Fruit fly (Drosophila melanogaster) whole organism, embryonic: ENCODE data around the gene Pgant8.

Experiments used
- ATbp ChIP-seq: fragments of 200-800 bp; sonication (Bioruptor generic); optimal IDR thresholded peaks from 2 replicates; lab custom pipeline; 2017; ENCODE audit warnings: missing biosample characterization, mild to moderate bottlenecking, missing genetic modification characterization, missing genetic modification reagents
- Atf-2 ChIP-seq: fragments of 200-800 bp; sonication (Bioruptor generic); optimal IDR thresholded peaks from 2 replicates; lab custom pipeline; 2016; ENCODE audit warnings: missing biosample characterization, missing genetic modification characterization
- B-H2 ChIP-seq: fragments of 200-800 bp; sonication (Bioruptor generic); optimal IDR thresholded peaks from 2 replicates; lab custom pipeline; 2018; ENCODE audit warnings: missing biosample characterization, mild to moderate bottlenecking, missing genetic modification characterization
- Bgb ChIP-seq: fragments of 200-800 bp; sonication (Bioruptor generic); IDR thresholded peaks from 2 replicates; pipeline ENCODE4 v1.3.6; 2022; ENCODE audit warnings: missing biosample characterization, missing genetic modification characterization; ENCODE audit not compliant: partially characterized antibody
- Bteb2 ChIP-seq: fragments of 200-800 bp; sonication (Bioruptor generic); optimal IDR thresholded peaks from 2 replicates; lab custom pipeline; 2016; ENCODE audit warnings: missing biosample characterization, missing genetic modification characterization
- CG1024 ChIP-seq: fragments of 200-800 bp; sonication (Bioruptor generic); IDR thresholded peaks from 2 replicates; pipeline ENCODE4 v1.3.6; 2022; ENCODE audit warnings: missing biosample characterization, missing genetic modification characterization
- CG12236 ChIP-seq: fragments of 200-800 bp; sonication (Bioruptor generic); optimal IDR thresholded peaks from 2 replicates; lab custom pipeline; 2016; ENCODE audit warnings: missing biosample characterization, missing genetic modification characterization
- CG12299 ChIP-seq: fragments of 200-800 bp; sonication (Bioruptor generic); optimal IDR thresholded peaks from 2 replicates; lab custom pipeline; 2018; ENCODE audit warnings: missing biosample characterization, mild to moderate bottlenecking, missing genetic modification characterization
- CG13287 ChIP-seq: fragments of 200-800 bp; sonication (Bioruptor generic); IDR thresholded peaks from 2 replicates; pipeline ENCODE4 v1.3.6; 2022; ENCODE audit warnings: missing biosample characterization, missing genetic modification characterization; ENCODE audit not compliant: partially characterized antibody
- CG13894 ChIP-seq: fragments of 200-800 bp; sonication (Bioruptor generic); optimal IDR thresholded peaks from 3 replicates; lab custom pipeline; 2018; ENCODE audit warnings: missing biosample characterization, mild to moderate bottlenecking, missing genetic modification characterization, moderate library complexity
- CG17568 ChIP-seq: fragments of 200-800 bp; sonication (Bioruptor generic); optimal IDR thresholded peaks from 2 replicates; lab custom pipeline; 2018; ENCODE audit warnings: missing biosample characterization, mild to moderate bottlenecking, missing genetic modification characterization, moderate library complexity
- CG17912 ChIP-seq: fragments of 200-800 bp; sonication (Bioruptor generic); optimal IDR thresholded peaks from 2 replicates; lab custom pipeline; 2018; ENCODE audit warnings: missing biosample characterization, mild to moderate bottlenecking, missing genetic modification characterization
- CG1792 ChIP-seq: fragments of 200-800 bp; sonication (Bioruptor generic); optimal IDR thresholded peaks from 2 replicates; lab custom pipeline; 2016; ENCODE audit warnings: missing biosample characterization, missing genetic modification characterization
- CG18599 ChIP-seq: fragments of 200-800 bp; sonication (Bioruptor generic); optimal IDR thresholded peaks from 3 replicates; lab custom pipeline; 2017; ENCODE audit warnings: missing biosample characterization, missing genetic modification characterization, mild to moderate bottlenecking, moderate library complexity, missing genetic modification reagents
- CG30403 ChIP-seq: fragments of 200-800 bp; sonication (Bioruptor generic); optimal IDR thresholded peaks from 3 replicates; lab custom pipeline; 2016; ENCODE audit warnings: missing biosample characterization, missing genetic modification characterization
- CG31441 ChIP-seq: fragments of 200-800 bp; sonication (Bioruptor generic); IDR thresholded peaks from 2 replicates; pipeline ENCODE4 v1.3.6; 2022; ENCODE audit warnings: missing biosample characterization, missing genetic modification characterization
- CG33557 ChIP-seq: fragments of 200-800 bp; sonication (Bioruptor generic); optimal IDR thresholded peaks from 2 replicates; lab custom pipeline; 2019; ENCODE audit warnings: missing biosample characterization, mild to moderate bottlenecking, missing genetic modification characterization, moderate library complexity
- CG4282 ChIP-seq: fragments of 200-800 bp; sonication (Bioruptor generic); optimal IDR thresholded peaks from 2 replicates; lab custom pipeline; 2016; ENCODE audit warnings: missing biosample characterization, missing genetic modification characterization
- CTCF ChIP-seq: fragments of 200-800 bp; sonication (Bioruptor generic); optimal IDR thresholded peaks from 2 replicates; lab custom pipeline; 2017; ENCODE audit warnings: missing biosample characterization, mild to moderate bottlenecking, missing genetic modification characterization, moderate library complexity
- CoRest ChIP-seq: fragments of 200-800 bp; sonication (Bioruptor generic); optimal IDR thresholded peaks from 3 replicates; lab custom pipeline; 2018; ENCODE audit warnings: missing biosample characterization, mild to moderate bottlenecking, missing genetic modification characterization, moderate library complexity
- CrebB ChIP-seq: fragments of 200-800 bp; sonication (Bioruptor generic); optimal IDR thresholded peaks from 3 replicates; lab custom pipeline; 2018; ENCODE audit warnings: missing biosample characterization, mild to moderate bottlenecking, missing genetic modification characterization
- Dek ChIP-seq: fragments of 200-800 bp; sonication (Bioruptor generic); optimal IDR thresholded peaks from 3 replicates; lab custom pipeline; 2019; ENCODE audit warnings: missing biosample characterization, mild to moderate bottlenecking, missing genetic modification characterization, moderate library complexity
- Dip3 ChIP-seq: fragments of 200-800 bp; sonication (Bioruptor generic); optimal IDR thresholded peaks from 3 replicates; lab custom pipeline; 2016; ENCODE audit warnings: missing biosample characterization, missing genetic modification characterization
- Hmx ChIP-seq: fragments of 200-800 bp; sonication (Bioruptor generic); optimal IDR thresholded peaks from 2 replicates; lab custom pipeline; 2016; ENCODE audit warnings: missing biosample characterization, missing genetic modification characterization
- Hr3 ChIP-seq: fragments of 200-800 bp; sonication (Bioruptor generic); optimal IDR thresholded peaks from 3 replicates; lab custom pipeline; 2016; ENCODE audit warnings: missing biosample characterization, missing genetic modification characterization
- Kr ChIP-seq: fragments of 200-800 bp; sonication (Bioruptor generic); optimal IDR thresholded peaks from 2 replicates; lab custom pipeline; 2017; ENCODE audit warnings: missing biosample characterization, mild to moderate bottlenecking, missing genetic modification characterization
- Lhr ChIP-seq: fragments of 200-800 bp; sonication (Bioruptor generic); optimal IDR thresholded peaks from 3 replicates; lab custom pipeline; 2017; ENCODE audit warnings: mild to moderate bottlenecking, missing biosample characterization, missing genetic modification reagents, missing genetic modification characterization
- Lpt ChIP-seq: fragments of >200 bp; optimal IDR thresholded peaks from 2 replicates; lab custom pipeline; 2018; ENCODE audit warnings: missing biosample characterization, missing genetic modification characterization
- MBD-R2 ChIP-seq: fragments of 200-800 bp; sonication (Bioruptor generic); IDR thresholded peaks from 2 replicates; pipeline ENCODE4 v1.3.6; 2022; ENCODE audit warnings: missing biosample characterization, missing genetic modification characterization
- Mad ChIP-seq: fragments of 200-800 bp; sonication (Bioruptor generic); optimal IDR thresholded peaks from 2 replicates; lab custom pipeline; 2016; ENCODE audit warnings: missing biosample characterization, missing genetic modification characterization
- Oaz ChIP-seq: fragments of 200-800 bp; sonication (Bioruptor generic); IDR thresholded peaks from 2 replicates; pipeline ENCODE4 v1.3.6; 2022; ENCODE audit warnings: missing biosample characterization, missing genetic modification characterization
- Ravus ChIP-seq: fragments of 200-800 bp; sonication (Bioruptor generic); IDR thresholded peaks from 2 replicates; pipeline ENCODE4 v1.3.6; 2022; ENCODE audit warnings: missing biosample characterization, missing genetic modification characterization
- Scr ChIP-seq: fragments of 200-800 bp; sonication (Bioruptor generic); IDR thresholded peaks from 2 replicates; pipeline ENCODE4 v1.3.6; 2022; ENCODE audit warnings: missing biosample characterization, missing genetic modification characterization; ENCODE audit not compliant: partially characterized antibody
- Side ChIP-seq: fragments of 200-800 bp; sonication (Bioruptor generic); optimal IDR thresholded peaks from 2 replicates; lab custom pipeline; 2016; ENCODE audit warnings: missing biosample characterization, missing genetic modification characterization
- bsh ChIP-seq, 2 experiments: fragments of 200-800 bp; sonication (Bioruptor generic); optimal IDR thresholded peaks; 2 replicates each; lab custom pipeline; 2017 to 2018; ENCODE audit warnings: mild to moderate bottlenecking in 2 of 2, missing biosample characterization in 2 of 2, missing genetic modification characterization in 2 of 2, moderate library complexity in 1 of 2
- ci ChIP-seq: fragments of 200-800 bp; sonication (Bioruptor generic); IDR thresholded peaks from 3 replicates; pipeline ENCODE4 v1.3.6; 2022; ENCODE audit warnings: missing biosample characterization, missing genetic modification characterization
- crol ChIP-seq: fragments of 200-800 bp; sonication (Bioruptor generic); IDR thresholded peaks from 2 replicates; pipeline ENCODE4 v1.3.6; 2022; ENCODE audit warnings: missing biosample characterization, missing genetic modification characterization
- dan ChIP-seq: fragments of 200-800 bp; sonication (Bioruptor generic); IDR thresholded peaks from 2 replicates; pipeline ENCODE4 v1.3.6; 2022; ENCODE audit warnings: missing biosample characterization, missing genetic modification characterization
- disco-r ChIP-seq: fragments of 200-800 bp; sonication (Bioruptor generic); optimal IDR thresholded peaks from 2 replicates; lab custom pipeline; 2016; ENCODE audit warnings: missing biosample characterization, missing genetic modification characterization
- dmrt99B ChIP-seq: fragments of 200-800 bp; sonication (Bioruptor generic); optimal IDR thresholded peaks from 2 replicates; lab custom pipeline; 2018; ENCODE audit warnings: missing biosample characterization, mild to moderate bottlenecking, missing genetic modification characterization, moderate library complexity
- gcm2 ChIP-seq: fragments of 200-800 bp; sonication (Bioruptor generic); optimal IDR thresholded peaks from 2 replicates; lab custom pipeline; 2016; ENCODE audit warnings: missing biosample characterization, missing genetic modification characterization
- hbn ChIP-seq: fragments of 200-800 bp; sonication (Bioruptor generic); IDR thresholded peaks from 2 replicates; pipeline ENCODE4 v1.3.6; 2022; ENCODE audit warnings: missing biosample characterization, missing genetic modification characterization; ENCODE audit not compliant: partially characterized antibody
- hkb ChIP-seq, 2 experiments: fragments of 200-800 bp in 1 of 2; fragments of >200 bp in 1 of 2; sonication (Bioruptor generic) in 1 of 2; IDR thresholded peaks in 1 of 2; optimal IDR thresholded peaks in 1 of 2; 2 replicates each; pipeline versions ENCODE4 v1.3.6 to Lab custom; 2017 to 2022; ENCODE audit warnings: missing biosample characterization in 1 of 2, missing genetic modification characterization in 1 of 2
- pros ChIP-seq: fragments of 200-800 bp; sonication (Bioruptor generic); optimal IDR thresholded peaks from 3 replicates; lab custom pipeline; 2019; ENCODE audit warnings: missing biosample characterization, mild to moderate bottlenecking, missing genetic modification characterization, moderate library complexity
- slbo ChIP-seq: fragments of 200-800 bp; sonication (Bioruptor generic); IDR thresholded peaks from 2 replicates; pipeline ENCODE4 v1.3.6; 2022; ENCODE audit warnings: missing biosample characterization, missing genetic modification characterization
- tap ChIP-seq: fragments of 200-800 bp; optimal IDR thresholded peaks from 3 replicates; lab custom pipeline; 2019; ENCODE audit warnings: missing biosample characterization, mild to moderate bottlenecking, missing genetic modification characterization, moderate library complexity
- tll ChIP-seq, 2 experiments: fragments of 200-800 bp in 1 of 2; fragments of >200 bp in 1 of 2; sonication (Bioruptor generic) in 1 of 2; optimal IDR thresholded peaks; 2 replicates each; lab custom pipeline; 2017 to 2019; ENCODE audit warnings: missing biosample characterization in 2 of 2, missing genetic modification characterization in 2 of 2, mild to moderate bottlenecking in 1 of 2, moderate library complexity in 1 of 2
- yki ChIP-seq: fragments of >200 bp; optimal IDR thresholded peaks from 3 replicates; lab custom pipeline; 2018
- zen2 ChIP-seq: fragments of 200-800 bp; sonication (Bioruptor generic); IDR thresholded peaks from 3 replicates; pipeline ENCODE4 v1.3.6; 2022; ENCODE audit warnings: missing biosample characterization, missing genetic modification characterization; ENCODE audit not compliant: partially characterized antibody
- zfh2 ChIP-seq: fragments of 200-800 bp; sonication (Bioruptor generic); optimal IDR thresholded peaks from 2 replicates; lab custom pipeline; 2016; ENCODE audit warnings: missing biosample characterization, missing genetic modification characterization

Gene Pgant8

dm6 chr3L:15715788-15716503, 32.3 kb downstream of the Pgant8 start, which contains the start of gene CG42571 (continued):
- peak; percentile 6 for TF ChIP-seq Side (GFP tag; lab: Kevin White, UChicago)
- TF ChIP-seq Bteb2 (GFP tag; lab: Kevin White, UChicago): no peak
- TF ChIP-seq Hr3: no peak
- TF ChIP-seq ATbp (GFP tag; lab: Kevin White, UChicago): peak; percentile 76
- no peak for TF ChIP-seq Hmx
- no peak for TF ChIP-seq hbn
- TF ChIP-seq CG30403 (GFP tag; lab: Kevin White, UChicago): no peak
- TF ChIP-seq Oaz (GFP tag; lab: Robert Waterston, UW): 0 out of 2 replicates have a peak, but pooled peaks have one; percentile 21
- TF ChIP-seq dan: no peak
- TF ChIP-seq CG4282 (GFP tag; lab: Kevin White, UChicago): no peak
- TF ChIP-seq Lpt: no peak
- no peak for TF ChIP-seq Scr (GFP tag; lab: Robert Waterston, UW)
- peak; percentile 28 for TF ChIP-seq CG17568 (GFP tag; lab: Kevin White, UChicago)
- TF ChIP-seq bsh (GFP tag; optimal IDR thresholded peaks at IDR 0.05; lab: Kevin White, UChicago): peak in 1 of 2 experiments; percentile 58
- peak; percentile 68 for TF ChIP-seq Kr (GFP tag; lab: Kevin White, UChicago)
- TF ChIP-seq MBD-R2 (GFP tag; lab: Robert Waterston, UW): no peak
- no peak for TF ChIP-seq crol (GFP tag; lab: Robert Waterston, UW)
- TF ChIP-seq Dip3 (GFP tag; lab: Kevin White, UChicago): no peak
- TF ChIP-seq Dek (tag; lab: Kevin White, UChicago): no peak
- TF ChIP-seq tll (GFP tag; optimal IDR thresholded peaks at IDR 0.05; lab: Kevin White, UChicago): peak in 1 of 2 experiments; percentile 11
- TF ChIP-seq CG1792 (GFP tag; lab: Kevin White, UChicago): no peak
- TF ChIP-seq CG1024 (GFP tag; lab: Robert Waterston, UW): peak; percentile 37; the same call in 1 of the 2 replicates
- no peak for TF ChIP-seq B-H2
- TF ChIP-seq disco-r (GFP tag; lab: Kevin White, UChicago): no peak
- TF ChIP-seq CrebB (tag; lab: Kevin White, UChicago): peak; percentile 31
- TF ChIP-seq Bgb: no peak
- no peak for TF ChIP-seq gcm2
- TF ChIP-seq CG31441 (GFP tag; lab: Robert Waterston, UW): peak; percentile 16; the same call in 1 of the 2 replicates
- TF ChIP-seq CG18599 (GFP tag; lab: Kevin White, UChicago): no peak
- TF ChIP-seq CG17912 (GFP tag; lab: Kevin White, UChicago): peak; percentile 39
- TF ChIP-seq Ravus (GFP tag; lab: Robert Waterston, UW): no peak
- no peak for TF ChIP-seq zfh2
- no peak for TF ChIP-seq zen2 (GFP tag; lab: Robert Waterston, UW)
- TF ChIP-seq hkb (optimal IDR thresholded peaks at IDR 0.05; lab: Kevin White, UChicago): no peak
- peak; percentile 70 for TF ChIP-seq hkb (GFP tag; IDR thresholded peaks at IDR 0.05; lab: Robert Waterston, UW)
- no peak for TF ChIP-seq pros (GFP tag; lab: Kevin White, UChicago)
- TF ChIP-seq CG13894: no peak
- peak; percentile 83 for TF ChIP-seq ci
- TF ChIP-seq yki (lab: Kevin White, UChicago): no peak
- TF ChIP-seq Mad (GFP tag; lab: Kevin White, UChicago): peak; percentile 13
- peak; percentile 65 for TF ChIP-seq CG12236 (GFP tag; lab: Kevin White, UChicago)
- no peak for TF ChIP-seq CG13287
- peak; percentile 26 for TF ChIP-seq Atf-2 (GFP tag; lab: Kevin White, UChicago)
- no peak for TF ChIP-seq tap (tag; lab: Kevin White, UChicago)
- TF ChIP-seq CG12299 (tag; lab: Kevin White, UChicago): no peak
- TF ChIP-seq CoRest (tag; lab: Kevin White, UChicago): peak; percentile 20
- TF ChIP-seq slbo (GFP tag; lab: Robert Waterston, UW): no peak
- peak; percentile 41 for TF ChIP-seq Lhr (GFP tag; lab: Kevin White, UChicago)
- TF ChIP-seq dmrt99B: peak; percentile 36
- peak; percentile 24 for TF ChIP-seq CTCF (GFP tag; lab: Kevin White, UChicago)
- peak; percentile 57 for TF ChIP-seq CG33557 (GFP tag; lab: Kevin White, UChicago)
